ENCODE assay signal across 1 fruit fly cellular context in genomic region chr3R:30198793-30199192, dm6.
A peak's percentile ranks its signal among the peaks of the same experiment; 100 is the strongest.
TF ChIP-seq lines count a peak whose summit lies in the region.

No protein-coding gene starts in this region.

TF ChIP-seq in whole organism, embryonic, 481 proteins besides CTCF, POLR2A, EP300 and RAD21 (continued from another document and continues in another):
- TF ChIP-seq lbe (GFP tag; optimal IDR thresholded peaks at IDR 0.05; lab: Kevin White, UChicago): no peak
- TF ChIP-seq CG7556 (GFP tag; optimal IDR thresholded peaks at IDR 0.05; lab: Kevin White, UChicago): no peak
- peak; percentile 46 for TF ChIP-seq ATbp (GFP tag; optimal IDR thresholded peaks at IDR 0.05; lab: Kevin White, UChicago)
- TF ChIP-seq CG30431 (GFP tag; optimal IDR thresholded peaks at IDR 0.05; lab: Kevin White, UChicago): no peak
- no peak for TF ChIP-seq CG3407 (GFP tag; optimal IDR thresholded peaks at IDR 0.05; lab: Kevin White, UChicago)
- TF ChIP-seq gt (GFP tag; IDR thresholded peaks at IDR 0.05; lab: Robert Waterston, UW): no peak
- no peak for TF ChIP-seq dmrt99B (tag; optimal IDR thresholded peaks at IDR 0.05; lab: Kevin White, UChicago)
- TF ChIP-seq sr (GFP tag; IDR thresholded peaks at IDR 0.05; lab: Robert Waterston, UW): no peak
- TF ChIP-seq slbo (GFP tag; IDR thresholded peaks at IDR 0.05; lab: Robert Waterston, UW): 0 out of 2 replicates have a peak, but pooled peaks have one; percentile 19
- TF ChIP-seq dati (GFP tag; IDR thresholded peaks at IDR 0.05; lab: Robert Waterston, UW): no peak
- no peak for TF ChIP-seq CG16779 (GFP tag; IDR thresholded peaks at IDR 0.05; lab: Robert Waterston, UW)
- TF ChIP-seq E2f1 (GFP tag; IDR thresholded peaks at IDR 0.05; lab: Robert Waterston, UW): no peak
- TF ChIP-seq CG6254 (GFP tag; optimal IDR thresholded peaks at IDR 0.05; lab: Kevin White, UChicago): no peak
- TF ChIP-seq zen2 (GFP tag; IDR thresholded peaks at IDR 0.05; lab: Robert Waterston, UW; ENCODE audit: partially characterized antibody): no peak
- TF ChIP-seq CG8359 (GFP tag; optimal IDR thresholded peaks at IDR 0.05; lab: Kevin White, UChicago; ENCODE audit: borderline replicate concordance): no peak
- TF ChIP-seq lov (optimal IDR thresholded peaks at IDR 0.05; lab: Kevin White, UChicago): no peak
- no peak for TF ChIP-seq lov (GFP tag; IDR thresholded peaks at IDR 0.05; lab: Robert Waterston, UW)
- TF ChIP-seq fd3F (GFP tag; optimal IDR thresholded peaks at IDR 0.05; lab: Kevin White, UChicago): peak; percentile 23
- no peak for TF ChIP-seq B-H1 (GFP tag; IDR thresholded peaks at IDR 0.05; lab: Robert Waterston, UW)
- no peak for TF ChIP-seq CG1792 (GFP tag; optimal IDR thresholded peaks at IDR 0.05; lab: Kevin White, UChicago)
- TF ChIP-seq Oaz (GFP tag; IDR thresholded peaks at IDR 0.05; lab: Robert Waterston, UW): no peak
- no peak for TF ChIP-seq NFAT (GFP tag; IDR thresholded peaks at IDR 0.05; lab: Robert Waterston, UW)
- no peak for TF ChIP-seq CG10979 (tag; optimal IDR thresholded peaks at IDR 0.05; lab: Kevin White, UChicago)
- no peak for TF ChIP-seq CG10462 (GFP tag; optimal IDR thresholded peaks at IDR 0.05; lab: Kevin White, UChicago)
- TF ChIP-seq CG12744 (GFP tag; optimal IDR thresholded peaks at IDR 0.05; lab: Kevin White, UChicago): no peak
- TF ChIP-seq CG2889 (GFP tag; IDR thresholded peaks at IDR 0.05; lab: Robert Waterston, UW): no peak
- no peak for TF ChIP-seq CG8089 (GFP tag; optimal IDR thresholded peaks at IDR 0.05; lab: Kevin White, UChicago)
- 0 out of 3 replicates have a peak, but pooled peaks have one; percentile 37 for TF ChIP-seq Dbx (GFP tag; IDR thresholded peaks at IDR 0.05; lab: Robert Waterston, UW)
- TF ChIP-seq hb (GFP tag; IDR thresholded peaks at IDR 0.05; lab: Robert Waterston, UW; ENCODE audit: partially characterized antibody): no peak
- no peak for TF ChIP-seq CG6175 (GFP tag; IDR thresholded peaks at IDR 0.05; lab: Robert Waterston, UW)
- TF ChIP-seq rib (GFP tag; IDR thresholded peaks at IDR 0.05; lab: Robert Waterston, UW): peak; percentile 36; the same call in 1 of the 2 replicates
- no peak for TF ChIP-seq kah (GFP tag; optimal IDR thresholded peaks at IDR 0.05; lab: Kevin White, UChicago)
- no peak for TF ChIP-seq CG13424 (tag; optimal IDR thresholded peaks at IDR 0.05; lab: Kevin White, UChicago)
- TF ChIP-seq cwo (GFP tag; optimal IDR thresholded peaks at IDR 0.05; lab: Kevin White, UChicago): peak; percentile 38
- TF ChIP-seq B-H2 (GFP tag; optimal IDR thresholded peaks at IDR 0.05; lab: Kevin White, UChicago): peak; percentile 62
- TF ChIP-seq onecut (GFP tag; IDR thresholded peaks at IDR 0.05; lab: Robert Waterston, UW): no peak
- peak; percentile 1 for TF ChIP-seq bcd (GFP tag; optimal IDR thresholded peaks at IDR 0.05; lab: Kevin White, UChicago)
- no peak for TF ChIP-seq CG17328 (GFP tag; IDR thresholded peaks at IDR 0.05; lab: Robert Waterston, UW)
- TF ChIP-seq CG5953 (GFP tag; IDR thresholded peaks at IDR 0.05; lab: Robert Waterston, UW): no peak
- TF ChIP-seq Taf1 (GFP tag; IDR thresholded peaks at IDR 0.05; lab: Robert Waterston, UW): no peak
- peak; percentile 12; the same call in 1 of the 3 replicates for TF ChIP-seq dysf (GFP tag; IDR thresholded peaks at IDR 0.05; lab: Robert Waterston, UW)
- TF ChIP-seq CG32532 (GFP tag; IDR thresholded peaks at IDR 0.05; lab: Robert Waterston, UW): no peak
- TF ChIP-seq kni (GFP tag; optimal IDR thresholded peaks at IDR 0.05; lab: Kevin White, UChicago): peak; percentile 11
- no peak for TF ChIP-seq Ada2b (GFP tag; IDR thresholded peaks at IDR 0.05; lab: Robert Waterston, UW)
- no peak for TF ChIP-seq NC2β (GFP tag; optimal IDR thresholded peaks at IDR 0.05; lab: Kevin White, UChicago)
- no peak for TF ChIP-seq croc (GFP tag; conservative IDR thresholded peaks at IDR 0.05; lab: Robert Waterston, UW)
- no peak for TF ChIP-seq CG8388 (GFP tag; optimal IDR thresholded peaks at IDR 0.05; lab: Kevin White, UChicago)
- TF ChIP-seq bab2 (GFP tag; optimal IDR thresholded peaks at IDR 0.05; lab: Kevin White, UChicago): no peak
- TF ChIP-seq mirr (GFP tag; optimal IDR thresholded peaks at IDR 0.05; lab: Kevin White, UChicago): no peak
- TF ChIP-seq CG17186 (GFP tag; optimal IDR thresholded peaks at IDR 0.05; lab: Kevin White, UChicago): no peak
- no peak for TF ChIP-seq Gsc (GFP tag; IDR thresholded peaks at IDR 0.05; lab: Robert Waterston, UW)
- no peak for TF ChIP-seq gfzf (GFP tag; optimal IDR thresholded peaks at IDR 0.05; lab: Kevin White, UChicago)
- no peak for TF ChIP-seq Pdp1 (GFP tag; optimal IDR thresholded peaks at IDR 0.05; lab: Kevin White, UChicago)
- no peak for TF ChIP-seq CG11085 (GFP tag; IDR thresholded peaks at IDR 0.05; lab: Robert Waterston, UW)
- no peak for TF ChIP-seq CG7357 (GFP tag; IDR thresholded peaks at IDR 0.05; lab: Robert Waterston, UW)
- no peak for TF ChIP-seq chinmo (GFP tag; IDR thresholded peaks at IDR 0.05; lab: Robert Waterston, UW; ENCODE audit: partially characterized antibody)
- TF ChIP-seq CG11456 (GFP tag; IDR thresholded peaks at IDR 0.05; lab: Robert Waterston, UW): no peak
- peak; percentile 18 for TF ChIP-seq Asciz (GFP tag; optimal IDR thresholded peaks at IDR 0.05; lab: Kevin White, UChicago)
- no peak for TF ChIP-seq ci (GFP tag; IDR thresholded peaks at IDR 0.05; lab: Robert Waterston, UW)
- TF ChIP-seq slp2 (GFP tag; optimal IDR thresholded peaks at IDR 0.05; lab: Kevin White, UChicago): no peak
- peak; percentile 51 for TF ChIP-seq Fer1 (GFP tag; optimal IDR thresholded peaks at IDR 0.05; lab: Kevin White, UChicago)
- no peak for TF ChIP-seq Aef1 (GFP tag; IDR thresholded peaks at IDR 0.05; lab: Robert Waterston, UW)
- no peak for TF ChIP-seq en (GFP tag; optimal IDR thresholded peaks at IDR 0.05; lab: Kevin White, UChicago)
- no peak for TF ChIP-seq kay (GFP tag; optimal IDR thresholded peaks at IDR 0.05; lab: Kevin White, UChicago)
- no peak for TF ChIP-seq ewg (GFP tag; optimal IDR thresholded peaks at IDR 0.05; lab: Kevin White, UChicago)
- TF ChIP-seq CG9797 (GFP tag; optimal IDR thresholded peaks at IDR 0.05; lab: Kevin White, UChicago): no peak
- no peak for TF ChIP-seq pnt (GFP tag; optimal IDR thresholded peaks at IDR 0.05; lab: Kevin White, UChicago)
- TF ChIP-seq sisA (GFP tag; IDR thresholded peaks at IDR 0.05; lab: Robert Waterston, UW): no peak
- no peak for TF ChIP-seq CG12942 (GFP tag; optimal IDR thresholded peaks at IDR 0.05; lab: Kevin White, UChicago)
- peak; percentile 0 for TF ChIP-seq Fer2 (tag; optimal IDR thresholded peaks at IDR 0.05; lab: Kevin White, UChicago)
- no peak for TF ChIP-seq CG11560 (tag; IDR thresholded peaks at IDR 0.05; lab: Robert Waterston, UW)
- no peak for TF ChIP-seq nmo (GFP tag; optimal IDR thresholded peaks at IDR 0.05; lab: Kevin White, UChicago)
- no peak for TF ChIP-seq sima (GFP tag; optimal IDR thresholded peaks at IDR 0.05; lab: Kevin White, UChicago)
- no peak for TF ChIP-seq CG17912 (GFP tag; optimal IDR thresholded peaks at IDR 0.05; lab: Kevin White, UChicago)
- TF ChIP-seq Spps (tag; optimal IDR thresholded peaks at IDR 0.05; lab: Kevin White, UChicago): no peak
- no peak for TF ChIP-seq Mrtf (GFP tag; IDR thresholded peaks at IDR 0.05; lab: Robert Waterston, UW)
- TF ChIP-seq Stat92E (GFP tag; optimal IDR thresholded peaks at IDR 0.05; lab: Kevin White, UChicago): no peak
- no peak for TF ChIP-seq H15 (GFP tag; IDR thresholded peaks at IDR 0.05; lab: Robert Waterston, UW)
- peak; percentile 89 for TF ChIP-seq Med (GFP tag; lab: Kevin White, UChicago)
- no peak for TF ChIP-seq Hr39 (optimal IDR thresholded peaks at IDR 0.05; lab: Kevin White, UChicago)
- no peak for TF ChIP-seq CG2199 (GFP tag; IDR thresholded peaks at IDR 0.05; lab: Robert Waterston, UW)
- TF ChIP-seq CG12391 (tag; optimal IDR thresholded peaks at IDR 0.05; lab: Kevin White, UChicago): no peak
- TF ChIP-seq Nf-YA (GFP tag; IDR thresholded peaks at IDR 0.05; lab: Robert Waterston, UW): no peak
- TF ChIP-seq bbx (GFP tag; IDR thresholded peaks at IDR 0.05; lab: Robert Waterston, UW; ENCODE audit: partially characterized antibody): no peak
- peak; percentile 79 for TF ChIP-seq Hmr (GFP tag; optimal IDR thresholded peaks at IDR 0.05; lab: Kevin White, UChicago)
- TF ChIP-seq CG15073 (GFP tag; optimal IDR thresholded peaks at IDR 0.05; lab: Kevin White, UChicago): no peak
- peak; percentile 20 for TF ChIP-seq BtbVII (GFP tag; optimal IDR thresholded peaks at IDR 0.05; lab: Kevin White, UChicago)
- no peak for TF ChIP-seq CG8478 (optimal IDR thresholded peaks at IDR 0.05; lab: Kevin White, UChicago)
- TF ChIP-seq nom (GFP tag; optimal IDR thresholded peaks at IDR 0.05; lab: Kevin White, UChicago): no peak
- peak; percentile 47 for TF ChIP-seq CG18619 (GFP tag; optimal IDR thresholded peaks at IDR 0.05; lab: Kevin White, UChicago)
- peak in 1 of 2 experiments; percentile 6 for TF ChIP-seq bsh (GFP tag; optimal IDR thresholded peaks at IDR 0.05; lab: Kevin White, UChicago)
- TF ChIP-seq CG17359 (tag; optimal IDR thresholded peaks at IDR 0.05; lab: Kevin White, UChicago): no peak
- TF ChIP-seq Dip2 (GFP tag; IDR thresholded peaks at IDR 0.05; lab: Robert Waterston, UW): no peak
- no peak for TF ChIP-seq CG9609 (GFP tag; optimal IDR thresholded peaks at IDR 0.05; lab: Kevin White, UChicago)
- TF ChIP-seq sens-2 (GFP tag; IDR thresholded peaks at IDR 0.05; lab: Robert Waterston, UW): no peak
- no peak; the same call in 1 of the 2 replicates for TF ChIP-seq CG9932 (GFP tag; IDR thresholded peaks at IDR 0.05; lab: Robert Waterston, UW)
- no peak for TF ChIP-seq Xbp1 (GFP tag; optimal IDR thresholded peaks at IDR 0.05; lab: Kevin White, UChicago)
- no peak for TF ChIP-seq CG7786 (GFP tag; optimal IDR thresholded peaks at IDR 0.05; lab: Kevin White, UChicago)
- no peak for TF ChIP-seq al (GFP tag; IDR thresholded peaks at IDR 0.05; lab: Robert Waterston, UW)
- TF ChIP-seq Dip3 (GFP tag; optimal IDR thresholded peaks at IDR 0.05; lab: Kevin White, UChicago): no peak
- no peak for TF ChIP-seq CG14050 (GFP tag; IDR thresholded peaks at IDR 0.05; lab: Robert Waterston, UW)
- TF ChIP-seq amos (GFP tag; IDR thresholded peaks at IDR 0.05; lab: Robert Waterston, UW; ENCODE audit: partially characterized antibody): no peak
- TF ChIP-seq CG10543 (GFP tag; optimal IDR thresholded peaks at IDR 0.05; lab: Kevin White, UChicago): peak; percentile 79
- TF ChIP-seq CG3163 (GFP tag; optimal IDR thresholded peaks at IDR 0.05; lab: Kevin White, UChicago): no peak
- no peak for TF ChIP-seq Sin3A (optimal IDR thresholded peaks at IDR 0.05; lab: Kevin White, UChicago)
- no peak for TF ChIP-seq CG13624 (GFP tag; optimal IDR thresholded peaks at IDR 0.05; lab: Kevin White, UChicago)
- TF ChIP-seq H2.0 (GFP tag; IDR thresholded peaks at IDR 0.05; lab: Robert Waterston, UW): no peak
- no peak for TF ChIP-seq crc (GFP tag; optimal IDR thresholded peaks at IDR 0.05; lab: Kevin White, UChicago)
- TF ChIP-seq CG7963 (GFP tag; IDR thresholded peaks at IDR 0.05; lab: Robert Waterston, UW; ENCODE audit: partially characterized antibody): no peak
- TF ChIP-seq CG16815 (GFP tag; optimal IDR thresholded peaks at IDR 0.05; lab: Kevin White, UChicago): no peak
- TF ChIP-seq sc (optimal IDR thresholded peaks at IDR 0.05; lab: Kevin White, UChicago): no peak
- TF ChIP-seq sc (GFP tag; optimal IDR thresholded peaks at IDR 0.05; lab: Kevin White, UChicago): no peak
- TF ChIP-seq ham (GFP tag; IDR thresholded peaks at IDR 0.05; lab: Robert Waterston, UW): no peak
- 0 out of 3 replicates have a peak, but pooled peaks have one; percentile 18 for TF ChIP-seq so (GFP tag; IDR thresholded peaks at IDR 0.05; lab: Robert Waterston, UW)
- no peak for TF ChIP-seq repo (GFP tag; optimal IDR thresholded peaks at IDR 0.05; lab: Kevin White, UChicago)
- TF ChIP-seq peb (GFP tag; IDR thresholded peaks at IDR 0.05; lab: Robert Waterston, UW): no peak
- TF ChIP-seq lilli (GFP tag; optimal IDR thresholded peaks at IDR 0.05; lab: Kevin White, UChicago): no peak
- no peak for TF ChIP-seq CG6791 (GFP tag; IDR thresholded peaks at IDR 0.05; lab: Robert Waterston, UW; ENCODE audit: partially characterized antibody)
- no peak for TF ChIP-seq CG4360 (GFP tag; IDR thresholded peaks at IDR 0.05; lab: Robert Waterston, UW)
- no peak for TF ChIP-seq Eip74EF (GFP tag; optimal IDR thresholded peaks at IDR 0.05; lab: Kevin White, UChicago)
- no peak for TF ChIP-seq gcm (GFP tag; optimal IDR thresholded peaks at IDR 0.05; lab: Kevin White, UChicago)
- TF ChIP-seq Chrac-16 (GFP tag; optimal IDR thresholded peaks at IDR 0.05; lab: Kevin White, UChicago): no peak
- TF ChIP-seq sob (GFP tag; IDR thresholded peaks at IDR 0.05; lab: Robert Waterston, UW): no peak
- TF ChIP-seq ato (GFP tag; IDR thresholded peaks at IDR 0.05; lab: Robert Waterston, UW; ENCODE audit: partially characterized antibody): no peak
- no peak for TF ChIP-seq CG32767 (GFP tag; IDR thresholded peaks at IDR 0.05; lab: Robert Waterston, UW)
- no peak for TF ChIP-seq CG8765 (GFP tag; IDR thresholded peaks at IDR 0.05; lab: Robert Waterston, UW)
- TF ChIP-seq pfk (GFP tag; optimal IDR thresholded peaks at IDR 0.05; lab: Kevin White, UChicago): no peak
- TF ChIP-seq CG1529 (GFP tag; optimal IDR thresholded peaks at IDR 0.05; lab: Kevin White, UChicago): no peak
- TF ChIP-seq hth (optimal IDR thresholded peaks at IDR 0.05; lab: Kevin White, UChicago): no peak
- TF ChIP-seq CkIIα-i1 (GFP tag; IDR thresholded peaks at IDR 0.05; lab: Robert Waterston, UW): no peak
- no peak for TF ChIP-seq TFAM (GFP tag; optimal IDR thresholded peaks at IDR 0.05; lab: Kevin White, UChicago)
- TF ChIP-seq CG31224 (GFP tag; IDR thresholded peaks at IDR 0.05; lab: Robert Waterston, UW): no peak
- no peak for TF ChIP-seq D19B (GFP tag; optimal IDR thresholded peaks at IDR 0.05; lab: Kevin White, UChicago)
- TF ChIP-seq CG16863 (GFP tag; optimal IDR thresholded peaks at IDR 0.05; lab: Kevin White, UChicago): no peak
- no peak for TF ChIP-seq Hr51 (GFP tag; optimal IDR thresholded peaks at IDR 0.05; lab: Kevin White, UChicago)
- no peak for TF ChIP-seq CG33213 (GFP tag; optimal IDR thresholded peaks at IDR 0.05; lab: Kevin White, UChicago)
- no peak for TF ChIP-seq eyg (GFP tag; optimal IDR thresholded peaks at IDR 0.05; lab: Kevin White, UChicago)
- no peak for TF ChIP-seq CG14860 (GFP tag; IDR thresholded peaks at IDR 0.05; lab: Robert Waterston, UW; ENCODE audit: partially characterized antibody)
- TF ChIP-seq Hsf (GFP tag; optimal IDR thresholded peaks at IDR 0.05; lab: Kevin White, UChicago): no peak
- no peak for TF ChIP-seq br (optimal IDR thresholded peaks at IDR 0.05; lab: Kevin White, UChicago)
